Fruit fly (Drosophila melanogaster) whole organism, embryonic: ENCODE measurements around the gene CG34265.

ENCODE experiments used
- Blimp-1 ChIP-seq: fragments of 200-800 bp; sonication (Bioruptor generic); optimal IDR thresholded peaks from 3 replicates; lab custom pipeline; 2018; ENCODE audit warnings: missing biosample characterization, missing genetic modification characterization, mild to moderate bottlenecking, moderate library complexity, missing genetic modification reagents
- CG10147 ChIP-seq: fragments of 200-800 bp; sonication (Bioruptor generic); optimal IDR thresholded peaks from 2 replicates; lab custom pipeline; 2019; ENCODE audit warnings: missing biosample characterization, mild to moderate bottlenecking, missing genetic modification characterization, moderate library complexity
- CG10366 ChIP-seq: fragments of 200-800 bp; sonication (Bioruptor generic); IDR thresholded peaks from 2 replicates; pipeline ENCODE4 v1.3.6; 2022; ENCODE audit warnings: missing biosample characterization, missing genetic modification characterization
- CG10431 ChIP-seq: fragments of 200-800 bp; sonication (Bioruptor generic); optimal IDR thresholded peaks from 3 replicates; lab custom pipeline; 2018; ENCODE audit warnings: missing biosample characterization, mild to moderate bottlenecking, missing genetic modification characterization
- CG12942 ChIP-seq: fragments of 200-800 bp; sonication (Bioruptor generic); optimal IDR thresholded peaks from 3 replicates; lab custom pipeline; 2016; ENCODE audit warnings: missing biosample characterization, missing genetic modification characterization
- CG13624 ChIP-seq: fragments of 200-800 bp; sonication (Bioruptor generic); optimal IDR thresholded peaks from 2 replicates; lab custom pipeline; 2016; ENCODE audit warnings: missing biosample characterization, missing genetic modification characterization
- CG13894 ChIP-seq: fragments of 200-800 bp; sonication (Bioruptor generic); optimal IDR thresholded peaks from 3 replicates; lab custom pipeline; 2018; ENCODE audit warnings: missing biosample characterization, mild to moderate bottlenecking, missing genetic modification characterization, moderate library complexity
- CG1529 ChIP-seq: fragments of 200-800 bp; sonication (Bioruptor generic); optimal IDR thresholded peaks from 3 replicates; lab custom pipeline; 2018; ENCODE audit warnings: missing biosample characterization, missing genetic modification characterization
- CG1603 ChIP-seq: fragments of 200-800 bp; sonication (Bioruptor generic); optimal IDR thresholded peaks from 2 replicates; lab custom pipeline; 2019; ENCODE audit warnings: missing biosample characterization, mild to moderate bottlenecking, missing genetic modification characterization, moderate library complexity
- CG16779 ChIP-seq: fragments of 200-800 bp; sonication (Bioruptor generic); IDR thresholded peaks from 2 replicates; pipeline ENCODE4 v1.3.6; 2022; ENCODE audit warnings: missing biosample characterization, missing genetic modification characterization
- CG17186 ChIP-seq: fragments of 200-800 bp; sonication (Bioruptor generic); optimal IDR thresholded peaks from 3 replicates; lab custom pipeline; 2017; ENCODE audit warnings: missing biosample characterization, missing genetic modification reagents, missing genetic modification characterization
- CG17612 ChIP-seq: fragments of 200-800 bp; sonication (Bioruptor generic); IDR thresholded peaks from 2 replicates; pipeline ENCODE4 v1.3.6; 2022; ENCODE audit warnings: missing biosample characterization, missing genetic modification characterization
- CG17829 ChIP-seq: fragments of 200-800 bp; optimal IDR thresholded peaks from 2 replicates; lab custom pipeline; 2019; ENCODE audit warnings: missing biosample characterization, mild to moderate bottlenecking, missing genetic modification characterization, moderate library complexity
- CG1792 ChIP-seq: fragments of 200-800 bp; sonication (Bioruptor generic); optimal IDR thresholded peaks from 2 replicates; lab custom pipeline; 2016; ENCODE audit warnings: missing biosample characterization, missing genetic modification characterization
- CG18599 ChIP-seq: fragments of 200-800 bp; sonication (Bioruptor generic); optimal IDR thresholded peaks from 3 replicates; lab custom pipeline; 2017; ENCODE audit warnings: missing biosample characterization, missing genetic modification characterization, mild to moderate bottlenecking, moderate library complexity, missing genetic modification reagents
- CG3281 ChIP-seq: fragments of 200-800 bp; sonication (Bioruptor generic); optimal IDR thresholded peaks from 3 replicates; lab custom pipeline; 2017; ENCODE audit warnings: missing biosample characterization, mild to moderate bottlenecking, missing genetic modification characterization
- CG34422 ChIP-seq: fragments of 200-800 bp; sonication (Bioruptor generic); IDR thresholded peaks from 3 replicates; pipeline ENCODE4 v1.3.6; 2022; ENCODE audit warnings: missing biosample characterization, missing genetic modification characterization
- CG4424 ChIP-seq: fragments of 200-800 bp; sonication (Bioruptor generic); optimal IDR thresholded peaks from 3 replicates; lab custom pipeline; 2016; ENCODE audit warnings: missing biosample characterization, missing genetic modification characterization
- CG6272 ChIP-seq: fragments of 200-800 bp; sonication (Bioruptor generic); IDR thresholded peaks from 2 replicates; pipeline ENCODE4 v1.3.6; 2022; ENCODE audit warnings: missing biosample characterization, missing genetic modification characterization
- CG6683 ChIP-seq: fragments of 200-800 bp; sonication (Bioruptor generic); optimal IDR thresholded peaks from 2 replicates; lab custom pipeline; 2017; ENCODE audit warnings: missing biosample characterization, mild to moderate bottlenecking, missing genetic modification characterization, missing genetic modification reagents
- CG7271 ChIP-seq: fragments of 200-800 bp; sonication (Bioruptor generic); optimal IDR thresholded peaks from 2 replicates; lab custom pipeline; 2018; ENCODE audit warnings: missing biosample characterization, mild to moderate bottlenecking, missing genetic modification characterization, moderate library complexity
- CG7745 ChIP-seq: fragments of 200-800 bp; sonication (Bioruptor generic); optimal IDR thresholded peaks from 2 replicates; lab custom pipeline; 2018; ENCODE audit warnings: missing biosample characterization, mild to moderate bottlenecking, missing genetic modification characterization, moderate library complexity
- CG7963 ChIP-seq: fragments of 200-800 bp; sonication (Bioruptor generic); IDR thresholded peaks from 3 replicates; pipeline ENCODE4 v1.3.6; 2022; ENCODE audit warnings: missing biosample characterization, missing genetic modification characterization; ENCODE audit not compliant: partially characterized antibody
- CG9932 ChIP-seq: fragments of 200-800 bp; sonication (Bioruptor generic); IDR thresholded peaks from 2 replicates; pipeline ENCODE4 v1.3.6; 2022; ENCODE audit warnings: missing biosample characterization, missing genetic modification characterization
- E2f2 ChIP-seq: fragments of 200-800 bp; sonication (Bioruptor generic); IDR thresholded peaks from 2 replicates; pipeline ENCODE4 v1.3.6; 2022; ENCODE audit warnings: missing biosample characterization, missing genetic modification characterization
- H2.0 ChIP-seq: fragments of 200-800 bp; sonication (Bioruptor generic); IDR thresholded peaks from 2 replicates; pipeline ENCODE4 v1.3.6; 2022; ENCODE audit warnings: missing biosample characterization, missing genetic modification characterization
- HHEX ChIP-seq: fragments of 200-800 bp; sonication (Bioruptor generic); optimal IDR thresholded peaks from 3 replicates; lab custom pipeline; 2017; ENCODE audit warnings: missing biosample characterization, mild to moderate bottlenecking, missing genetic modification characterization, missing genetic modification reagents
- HLH3B ChIP-seq: fragments of 200-800 bp; sonication (Bioruptor generic); IDR thresholded peaks from 2 replicates; pipeline ENCODE4 v1.3.6; 2022; ENCODE audit warnings: missing biosample characterization, missing genetic modification characterization
- Hr3 ChIP-seq: fragments of 200-800 bp; sonication (Bioruptor generic); optimal IDR thresholded peaks from 3 replicates; lab custom pipeline; 2016; ENCODE audit warnings: missing biosample characterization, missing genetic modification characterization
- Jarid2 ChIP-seq: fragments of 200-800 bp; sonication (Bioruptor generic); optimal IDR thresholded peaks from 3 replicates; lab custom pipeline; 2017; ENCODE audit warnings: mild to moderate bottlenecking, missing biosample characterization, missing genetic modification reagents, missing genetic modification characterization
- Kr ChIP-seq: fragments of 200-800 bp; sonication (Bioruptor generic); optimal IDR thresholded peaks from 2 replicates; lab custom pipeline; 2017; ENCODE audit warnings: missing biosample characterization, mild to moderate bottlenecking, missing genetic modification characterization
- Meics ChIP-seq: fragments of 200-800 bp; sonication (Bioruptor generic); optimal IDR thresholded peaks from 2 replicates; lab custom pipeline; 2017; ENCODE audit warnings: missing biosample characterization, mild to moderate bottlenecking, missing genetic modification characterization
- Neu2 ChIP-seq: fragments of 200-800 bp; sonication (Bioruptor generic); optimal IDR thresholded peaks from 3 replicates; lab custom pipeline; 2016; ENCODE audit warnings: missing biosample characterization, missing genetic modification characterization, borderline replicate concordance
- PHDP ChIP-seq: fragments of 200-800 bp; sonication (Bioruptor generic); optimal IDR thresholded peaks from 3 replicates; lab custom pipeline; 2018; ENCODE audit warnings: missing biosample characterization, mild to moderate bottlenecking, missing genetic modification characterization, moderate library complexity
- Ravus ChIP-seq: fragments of 200-800 bp; sonication (Bioruptor generic); IDR thresholded peaks from 2 replicates; pipeline ENCODE4 v1.3.6; 2022; ENCODE audit warnings: missing biosample characterization, missing genetic modification characterization
- Six4 ChIP-seq: fragments of 200-800 bp; sonication (Bioruptor generic); optimal IDR thresholded peaks from 2 replicates; lab custom pipeline; 2016; ENCODE audit warnings: missing biosample characterization, missing genetic modification characterization
- bab2 ChIP-seq: fragments of 200-800 bp; sonication (Bioruptor generic); optimal IDR thresholded peaks from 2 replicates; lab custom pipeline; 2016; ENCODE audit warnings: missing biosample characterization, missing genetic modification characterization
- inv ChIP-seq: fragments of 200-800 bp; sonication (Bioruptor generic); IDR thresholded peaks from 2 replicates; pipeline ENCODE4 v1.3.6; 2022; ENCODE audit warnings: missing biosample characterization, missing genetic modification characterization; ENCODE audit not compliant: partially characterized antibody
- luna ChIP-seq: fragments of 200-800 bp; sonication (Bioruptor generic); optimal IDR thresholded peaks from 2 replicates; lab custom pipeline; 2016; ENCODE audit warnings: missing biosample characterization, missing genetic modification characterization
- odd ChIP-seq: fragments of 200-800 bp; sonication (Bioruptor generic); optimal IDR thresholded peaks from 2 replicates; lab custom pipeline; 2017; ENCODE audit warnings: missing biosample characterization, mild to moderate bottlenecking, missing genetic modification characterization
- otp ChIP-seq: fragments of 200-800 bp; sonication (Bioruptor generic); IDR thresholded peaks from 3 replicates; pipeline ENCODE4, ENCODE4 v1.3.6; 2022; ENCODE audit warnings: missing biosample characterization, missing genetic modification characterization
- p53 ChIP-seq: fragments of 200-800 bp; sonication (Bioruptor generic); optimal IDR thresholded peaks from 2 replicates; lab custom pipeline; 2016; ENCODE audit warnings: missing biosample characterization, missing genetic modification characterization
- pfk ChIP-seq: fragments of 200-800 bp; sonication (Bioruptor generic); optimal IDR thresholded peaks from 2 replicates; lab custom pipeline; 2018; ENCODE audit warnings: missing biosample characterization, mild to moderate bottlenecking, missing genetic modification characterization, moderate library complexity
- scrt ChIP-seq: fragments of 200-800 bp; sonication (Bioruptor generic); optimal IDR thresholded peaks from 2 replicates; lab custom pipeline; 2018; ENCODE audit warnings: missing biosample characterization, mild to moderate bottlenecking, missing genetic modification characterization, moderate library complexity
- sim ChIP-seq: fragments of 200-800 bp; sonication (Bioruptor generic); IDR thresholded peaks from 2 replicates; pipeline ENCODE4 v1.3.6; 2022; ENCODE audit warnings: missing biosample characterization, missing genetic modification characterization
- sqz ChIP-seq: fragments of 200-800 bp; sonication (Bioruptor generic); optimal IDR thresholded peaks from 3 replicates; lab custom pipeline; 2018; ENCODE audit warnings: missing biosample characterization, mild to moderate bottlenecking, missing genetic modification characterization
- toy ChIP-seq: fragments of 200-800 bp; sonication (Bioruptor generic); IDR thresholded peaks from 2 replicates; pipeline ENCODE4 v1.3.6; 2022; ENCODE audit warnings: missing biosample characterization, missing genetic modification characterization
- zf30C ChIP-seq: fragments of 200-800 bp; sonication (Bioruptor generic); optimal IDR thresholded peaks from 3 replicates; lab custom pipeline; 2018; ENCODE audit warnings: missing biosample characterization, mild to moderate bottlenecking, missing genetic modification characterization
- zfh2 ChIP-seq: fragments of 200-800 bp; sonication (Bioruptor generic); optimal IDR thresholded peaks from 2 replicates; lab custom pipeline; 2016; ENCODE audit warnings: missing biosample characterization, missing genetic modification characterization

The CG34265 gene

DNA sequence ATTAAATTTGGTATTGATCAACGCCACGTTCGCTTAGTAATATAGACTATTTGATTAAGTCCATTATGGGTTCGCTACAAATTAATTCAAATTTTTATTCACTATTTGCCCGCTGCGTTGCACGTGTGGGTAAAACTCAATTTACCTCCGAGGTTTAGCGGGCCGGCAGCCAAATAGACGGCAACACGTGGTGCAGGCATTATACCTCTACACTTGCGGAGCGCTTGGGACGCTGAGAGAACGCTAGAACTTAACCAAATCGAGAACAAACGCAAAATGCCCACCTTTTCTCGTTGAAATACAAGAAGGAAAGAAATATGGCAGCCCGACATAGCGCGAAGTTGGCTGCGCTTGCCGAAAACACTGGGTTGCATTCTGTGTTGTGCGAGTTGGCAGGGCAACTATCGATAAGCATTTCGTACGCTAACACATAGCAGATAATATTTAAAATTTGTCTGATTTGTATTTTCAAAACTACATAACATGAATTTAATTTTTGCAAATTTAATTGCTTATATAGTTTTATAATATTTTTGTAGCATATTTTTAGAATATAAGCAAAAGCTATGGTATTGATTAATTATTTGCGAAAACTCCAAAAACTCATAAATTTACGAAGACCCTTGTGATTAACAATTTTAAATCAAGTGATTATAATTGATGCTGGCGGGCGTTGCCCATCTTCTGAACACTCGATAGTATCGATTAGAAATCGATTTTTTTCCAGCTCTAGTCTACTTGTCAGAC, 45.4 kb upstream of the CG34265 start, which contains the start of the genes RpL28 and eIF1 (continued):
- TF ChIP-seq sqz (GFP tag; lab: Kevin White, UChicago) (peak; percentile 86), CG10366 (GFP tag; lab: Robert Waterston, UW) (peak; percentile 87), CG17186 (GFP tag; lab: Kevin White, UChicago) (peak; percentile 92), zfh2 (GFP tag; lab: Kevin White, UChicago) (peak; percentile 90), CG17612 (GFP tag; lab: Robert Waterston, UW) (peak; percentile 54; the same call in 1 of the 2 replicates), Meics (GFP tag; lab: Kevin White, UChicago) (peak; percentile 96), CG13624 (GFP tag; lab: Kevin White, UChicago) (peak; percentile 89), CG12942 (GFP tag; lab: Kevin White, UChicago) (peak; percentile 85), p53 (GFP tag; lab: Kevin White, UChicago) (peak; percentile 82), CG7745 (tag; lab: Kevin White, UChicago) (peak; percentile 40), sim (GFP tag; lab: Robert Waterston, UW) (peak; percentile 85), otp (GFP tag; lab: Robert Waterston, UW) (peak; percentile 94), CG6272 (GFP tag; lab: Robert Waterston, UW) (peak; percentile 76), luna (GFP tag; lab: Kevin White, UChicago) (peak; percentile 92), CG34422 (GFP tag; lab: Robert Waterston, UW) (peak; percentile 84), CG3281 (peak; percentile 94), H2.0 (GFP tag; lab: Robert Waterston, UW) (peak; percentile 77), CG10147 (GFP tag; lab: Kevin White, UChicago) (peak; percentile 65), toy (GFP tag; lab: Robert Waterston, UW) (peak; percentile 62; the same call in 1 of the 2 replicates), HHEX (peak; percentile 95), HLH3B (peak; percentile 82), CG6683 (GFP tag; lab: Kevin White, UChicago) (peak; percentile 81), CG7963 (GFP tag; lab: Robert Waterston, UW) (peak; percentile 45; the same call in 1 of the 3 replicates), CG17829 (tag; lab: Kevin White, UChicago) (peak; percentile 85), CG1792 (GFP tag; lab: Kevin White, UChicago) (peak; percentile 81), CG7271 (tag; lab: Kevin White, UChicago) (peak; percentile 95), Six4 (GFP tag; lab: Kevin White, UChicago) (peak; percentile 90), scrt (peak; percentile 86), Hr3 (GFP tag; lab: Kevin White, UChicago) (peak; percentile 82), E2f2 (GFP tag; lab: Robert Waterston, UW) (peak; percentile 73), bab2 (GFP tag; lab: Kevin White, UChicago) (peak; percentile 78), zf30C (GFP tag; lab: Kevin White, UChicago) (peak; percentile 66), CG1603 (tag; lab: Kevin White, UChicago) (peak; percentile 91), inv (GFP tag; lab: Robert Waterston, UW) (peak; percentile 72), CG10431 (GFP tag; lab: Kevin White, UChicago) (peak; percentile 90), Kr (GFP tag; lab: Kevin White, UChicago) (peak; percentile 88), CG16779 (GFP tag; lab: Robert Waterston, UW) (peak; percentile 84), CG13894 (tag; lab: Kevin White, UChicago) (peak; percentile 84), CG18599 (GFP tag; lab: Kevin White, UChicago) (peak; percentile 93), CG1529 (peak; percentile 89), pfk (GFP tag; lab: Kevin White, UChicago) (peak; percentile 81), CG9932 (peak; percentile 89), Jarid2 (GFP tag; lab: Kevin White, UChicago) (peak; percentile 78), odd (GFP tag; lab: Kevin White, UChicago) (peak; percentile 95), Ravus (GFP tag; lab: Robert Waterston, UW) (no peak; the same call in 1 of the 2 replicates), Blimp-1 (GFP tag; lab: Kevin White, UChicago) (peak; percentile 69), Neu2 (GFP tag; lab: Kevin White, UChicago) (peak; percentile 22), CG4424 (GFP tag; lab: Kevin White, UChicago) (peak; percentile 93), PHDP (tag; lab: Kevin White, UChicago) (peak; percentile 84)
